Fruit fly (Drosophila melanogaster): ENCODE measurements around the gene CG4080.

The CG4080 gene

DNA sequence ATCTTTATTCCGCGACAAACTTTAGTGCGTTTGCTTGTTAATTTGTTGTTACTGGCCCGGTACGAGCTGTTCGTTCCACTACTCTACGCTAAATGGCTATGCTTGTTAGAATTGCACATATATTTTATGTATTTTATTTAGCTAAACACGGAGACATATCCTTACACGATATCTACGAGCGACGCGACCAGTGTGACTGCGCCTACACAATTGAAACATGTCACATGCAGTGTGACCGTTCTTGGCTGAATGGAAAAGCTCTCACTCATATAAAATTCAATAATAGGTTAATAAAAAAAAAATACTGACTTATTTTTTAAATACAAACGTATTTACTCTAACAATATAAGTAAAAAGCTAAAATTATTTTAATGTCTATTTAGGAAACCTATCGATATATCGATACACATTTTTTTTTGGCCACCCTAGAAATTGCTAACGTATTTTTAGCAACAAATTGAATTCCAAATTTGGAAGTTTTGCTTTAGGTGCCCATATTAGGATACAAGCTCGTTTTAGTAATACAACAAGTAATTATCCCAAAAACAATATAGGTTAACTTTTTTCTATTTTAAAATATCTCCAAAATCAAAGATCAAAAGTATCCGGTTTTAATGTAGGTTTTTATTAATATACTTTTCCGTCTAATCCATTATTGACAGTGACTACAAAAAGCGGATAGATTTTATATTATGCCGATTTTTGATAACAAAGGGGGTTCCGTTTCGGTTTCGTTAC lies at the start of gene CG4080 (continued):
- no peak for TF ChIP-seq onecut (GFP tag; IDR thresholded peaks at IDR 0.05)
- TF ChIP-seq mirr (GFP tag; optimal IDR thresholded peaks at IDR 0.05) = no peak
- TF ChIP-seq CG32532 (GFP tag; IDR thresholded peaks at IDR 0.05) = 0 out of 2 replicates have a peak, but pooled peaks have one; percentile 7
- peak; percentile 29 for TF ChIP-seq twi (tag; optimal IDR thresholded peaks at IDR 0.05)
- peak; percentile 33 for TF ChIP-seq CG10543 (GFP tag; optimal IDR thresholded peaks at IDR 0.05)
- no peak for TF ChIP-seq ERR (GFP tag; optimal IDR thresholded peaks at IDR 0.05)
- no peak for TF ChIP-seq CG1529 (GFP tag; optimal IDR thresholded peaks at IDR 0.05)
- TF ChIP-seq Rx (GFP tag; IDR thresholded peaks at IDR 0.05) = no peak
- TF ChIP-seq CG31441 (GFP tag; IDR thresholded peaks at IDR 0.05) = 0 out of 2 replicates have a peak, but pooled peaks have one; percentile 44
- peak; percentile 65; the same call in 1 of the 3 replicates for TF ChIP-seq Opbp (GFP tag; IDR thresholded peaks at IDR 0.05; ENCODE audit: partially characterized antibody)
- peak; percentile 63 for TF ChIP-seq Myb (GFP tag; optimal IDR thresholded peaks at IDR 0.05)
- TF ChIP-seq CG13775 (GFP tag; optimal IDR thresholded peaks at IDR 0.05) = peak; percentile 6
- peak; percentile 24 for TF ChIP-seq CG10147 (GFP tag; optimal IDR thresholded peaks at IDR 0.05)
- peak; percentile 76 for TF ChIP-seq vnd (GFP tag; IDR thresholded peaks at IDR 0.05; ENCODE audit: partially characterized antibody)
- TF ChIP-seq Dll (GFP tag; IDR thresholded peaks at IDR 0.05; ENCODE audit: partially characterized antibody) = peak; percentile 89
- peak; percentile 52 for TF ChIP-seq lilli (GFP tag; optimal IDR thresholded peaks at IDR 0.05)
- TF ChIP-seq Camta (GFP tag; optimal IDR thresholded peaks at IDR 0.05) = peak; percentile 16
- peak; percentile 55 for TF ChIP-seq CG1603 (tag; optimal IDR thresholded peaks at IDR 0.05)
- no peak for TF ChIP-seq CG15269 (tag; optimal IDR thresholded peaks at IDR 0.05)
- peak; percentile 57 for TF ChIP-seq CG15601 (tag; optimal IDR thresholded peaks at IDR 0.05)
- TF ChIP-seq tio (GFP tag; optimal IDR thresholded peaks at IDR 0.05) = no peak
- peak; percentile 76; the same call in 1 of the 2 replicates for TF ChIP-seq amos (GFP tag; IDR thresholded peaks at IDR 0.05; ENCODE audit: partially characterized antibody)
- TF ChIP-seq Fer2 (tag; optimal IDR thresholded peaks at IDR 0.05) = no peak
- peak; percentile 49 for TF ChIP-seq Deaf1 (tag; optimal IDR thresholded peaks at IDR 0.05)
- TF ChIP-seq Hr51 (GFP tag; optimal IDR thresholded peaks at IDR 0.05) = no peak
- peak; percentile 8 for TF ChIP-seq CG4424 (GFP tag; optimal IDR thresholded peaks at IDR 0.05)
- TF ChIP-seq CG9797 (GFP tag; optimal IDR thresholded peaks at IDR 0.05) = peak; percentile 96
- TF ChIP-seq CG11560 (tag; IDR thresholded peaks at IDR 0.05) = no peak
- no peak for TF ChIP-seq CrebB (tag; optimal IDR thresholded peaks at IDR 0.05)
- TF ChIP-seq Med (GFP tag) = peak; percentile 81
- TF ChIP-seq PHDP (tag; optimal IDR thresholded peaks at IDR 0.05) = peak; percentile 43
- peak; percentile 5 for TF ChIP-seq NC2β (GFP tag; optimal IDR thresholded peaks at IDR 0.05)
- peak; percentile 61 for TF ChIP-seq B-H2 (GFP tag; optimal IDR thresholded peaks at IDR 0.05)
- TF ChIP-seq chn (GFP tag; optimal IDR thresholded peaks at IDR 0.05) = peak; percentile 32
- TF ChIP-seq lbe (GFP tag; optimal IDR thresholded peaks at IDR 0.05) = peak; percentile 63
- peak; percentile 57; the same call in 1 of the 4 replicates for TF ChIP-seq chinmo (GFP tag; IDR thresholded peaks at IDR 0.05; ENCODE audit: partially characterized antibody)
- peak; percentile 18; the same call in 1 of the 2 replicates for TF ChIP-seq CG3847 (GFP tag; IDR thresholded peaks at IDR 0.05)
- TF ChIP-seq sna (GFP tag; IDR thresholded peaks at IDR 0.05; ENCODE audit: partially characterized antibody) = peak; percentile 78
- TF ChIP-seq CG12155 (GFP tag; optimal IDR thresholded peaks at IDR 0.05) = peak; percentile 49
- peak; percentile 8 for TF ChIP-seq CG17385 (GFP tag; optimal IDR thresholded peaks at IDR 0.05)
- TF ChIP-seq CG7963 (GFP tag; IDR thresholded peaks at IDR 0.05; ENCODE audit: partially characterized antibody) = 0 out of 3 replicates have a peak, but pooled peaks have one; percentile 28
- TF ChIP-seq D (optimal IDR thresholded peaks at IDR 0.05) = no peak
- no peak for TF ChIP-seq D (GFP tag; optimal IDR thresholded peaks at IDR 0.05)
- peak; percentile 81 for TF ChIP-seq pzg (GFP tag; optimal IDR thresholded peaks at IDR 0.05)
- no peak for TF ChIP-seq dati (GFP tag; IDR thresholded peaks at IDR 0.05)
- peak; percentile 8 for TF ChIP-seq disco-r (GFP tag; optimal IDR thresholded peaks at IDR 0.05)
- peak; percentile 86 for TF ChIP-seq Jarid2 (GFP tag; optimal IDR thresholded peaks at IDR 0.05)
- TF ChIP-seq Fer3 (tag; optimal IDR thresholded peaks at IDR 0.05) = no peak

All from whole organism, embryonic.